Worm (Caenorhabditis elegans): ENCODE data around the gene ZK353.2.

ZK353.2 gene

DNA sequence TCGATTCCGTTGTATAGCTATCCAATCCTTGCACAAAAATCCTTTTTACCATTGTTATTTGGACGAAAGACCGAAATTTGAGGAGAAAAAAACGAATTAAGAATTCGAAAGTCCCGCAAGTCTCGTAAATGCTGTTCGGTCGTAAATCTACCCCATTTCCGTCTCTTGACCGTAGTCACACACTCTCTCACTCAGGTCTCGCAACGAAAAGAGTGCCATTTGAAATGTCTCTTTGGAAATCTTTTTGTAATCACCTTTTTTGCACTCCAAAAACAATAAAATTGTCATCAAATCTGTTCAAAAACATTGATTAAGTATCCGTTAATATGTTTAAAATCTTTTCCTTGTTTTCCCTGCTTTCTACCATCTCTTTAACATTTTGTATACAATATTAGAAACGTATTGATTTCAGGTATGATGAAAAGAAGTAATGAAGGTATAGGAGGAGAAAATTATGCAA, 40.3 kb upstream of the ZK353.2 start, which contains the start of the genes R05D3.8 and rfp-1 (continued):
- TF ChIP-seq mxl-2 (GFP tag; conservative IDR thresholded peaks at IDR 0.05) (no peak), ceh-44 (GFP tag; IDR thresholded peaks at IDR 0.05) (no peak), saeg-2 (GFP tag; IDR thresholded peaks at IDR 0.05) (no peak), nhr-10 (tag; optimal IDR thresholded peaks at IDR 0.05) (no peak), php-3 (GFP tag; IDR thresholded peaks at IDR 0.05) (no peak), ces-1 (GFP tag; optimal IDR thresholded peaks at IDR 0.05) (no peak), mxl-3 (GFP tag; optimal IDR thresholded peaks at IDR 0.05) (peak; percentile 25), aly-2 (tag; optimal IDR thresholded peaks at IDR 0.05) (no peak), dmd-9 (GFP tag; IDR thresholded peaks at IDR 0.05) (no peak), T20F7.1 (GFP tag; optimal IDR thresholded peaks at IDR 0.05) (peak; percentile 73), nhr-28 (tag; optimal IDR thresholded peaks at IDR 0.05) (peak; percentile 85), daf-8 (GFP tag; IDR thresholded peaks at IDR 0.05) (no peak), dmd-6 (GFP tag; IDR thresholded peaks at IDR 0.05) (peak; percentile 40), mdt-29 (GFP tag; IDR thresholded peaks at IDR 0.05) (no peak), tra-1 (GFP tag; IDR thresholded peaks at IDR 0.05) (0 out of 2 replicates have a peak, but pooled peaks have one; percentile 22), snpc-1.2 (GFP tag; IDR thresholded peaks at IDR 0.05) (no peak)

DNA sequence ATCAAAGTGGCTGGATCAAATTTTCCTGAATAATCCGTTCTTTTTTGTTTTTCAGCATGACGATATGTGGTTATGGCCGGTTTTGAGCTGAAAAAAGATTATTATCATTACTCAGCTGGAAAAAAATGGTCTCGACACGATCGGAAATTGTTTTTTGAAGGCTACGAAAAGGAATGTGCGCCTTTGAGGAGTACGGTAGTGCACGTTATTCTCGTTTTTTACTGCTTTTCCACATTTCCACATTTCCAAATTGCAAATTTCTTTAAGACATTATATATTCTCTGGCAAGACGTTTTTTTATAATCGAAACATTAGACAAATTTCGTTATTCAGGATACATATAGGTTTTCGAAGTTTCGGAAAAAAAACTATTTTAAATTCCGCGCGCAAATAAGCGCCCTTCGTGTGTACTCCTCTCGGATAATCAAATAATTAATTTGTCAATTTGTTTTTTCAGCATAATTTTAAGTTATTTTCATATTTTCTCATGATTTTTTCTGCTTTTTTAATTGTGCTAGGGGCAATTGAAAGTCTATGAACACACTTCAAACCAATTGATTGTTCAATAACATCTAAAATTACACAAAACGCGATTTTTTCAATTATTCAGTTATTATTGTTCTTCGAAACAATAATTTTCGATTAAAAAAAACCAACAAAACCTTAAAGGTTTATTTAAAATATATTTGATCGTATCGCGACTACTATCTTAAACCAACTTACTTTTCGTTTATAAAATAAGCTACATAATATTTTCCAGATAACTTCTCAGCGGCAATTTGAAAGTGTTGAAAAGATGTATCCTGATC, 35.1 kb upstream of the ZK353.2 start, which contains the start of gene R05D3.3:
TSS of gene R05D3.3 (plus strand) at position 759 of the 809 bp plus-strand sequence.
- TF ChIP-seq R02D3.7 (tag; optimal IDR thresholded peaks at IDR 0.05), result no peak
- TF ChIP-seq zfp-3 (GFP tag; conservative IDR thresholded peaks at IDR 0.05), result no peak
- no peak for TF ChIP-seq nhr-77 (tag; optimal IDR thresholded peaks at IDR 0.05)
- no peak for TF ChIP-seq nhr-41 (GFP tag; IDR thresholded peaks at IDR 0.05)
- TF ChIP-seq duxl-1 (tag; optimal IDR thresholded peaks at IDR 0.05; ENCODE audit: poor library complexity), result no peak
- no peak for TF ChIP-seq F10B5.3 (tag; optimal IDR thresholded peaks at IDR 0.05)
- no peak for TF ChIP-seq zfp-2 (tag; optimal IDR thresholded peaks at IDR 0.05)
- peak; percentile 83 for TF ChIP-seq aha-1 (tag)
- TF ChIP-seq arid-1 (GFP tag; conservative IDR thresholded peaks at IDR 0.05), result no peak
- TF ChIP-seq spr-3 (GFP tag; optimal IDR thresholded peaks at IDR 0.05), result no peak
- TF ChIP-seq dpl-1 (GFP tag; optimal IDR thresholded peaks at IDR 0.05), result peak; percentile 25

DNA sequence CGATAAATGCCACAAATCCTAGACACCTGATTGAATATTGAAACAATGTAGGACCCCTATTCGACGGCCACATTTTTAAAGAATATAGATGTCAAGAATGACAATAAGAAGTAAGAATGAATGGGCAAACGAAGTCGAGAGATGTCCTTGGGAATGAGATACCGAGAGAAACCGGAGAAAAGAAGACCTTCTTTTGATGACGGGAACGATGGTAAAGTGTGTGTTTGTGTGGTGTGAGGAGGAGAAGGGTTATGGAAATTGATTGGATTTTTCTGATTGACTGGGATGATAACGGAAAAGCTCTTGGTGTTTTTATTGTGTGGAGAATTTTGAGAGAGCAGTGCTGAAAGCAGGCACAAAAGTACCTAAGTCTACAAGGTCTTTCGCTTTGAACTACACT, 29.9 kb upstream of the ZK353.2 start, which contains the start of gene R05D3.9:
TSS of gene R05D3.9 (minus strand) at position 101 of the 400 bp plus-strand sequence.
- TF ChIP-seq nhr-42 (GFP tag; IDR thresholded peaks at IDR 0.05), result no peak

DNA sequence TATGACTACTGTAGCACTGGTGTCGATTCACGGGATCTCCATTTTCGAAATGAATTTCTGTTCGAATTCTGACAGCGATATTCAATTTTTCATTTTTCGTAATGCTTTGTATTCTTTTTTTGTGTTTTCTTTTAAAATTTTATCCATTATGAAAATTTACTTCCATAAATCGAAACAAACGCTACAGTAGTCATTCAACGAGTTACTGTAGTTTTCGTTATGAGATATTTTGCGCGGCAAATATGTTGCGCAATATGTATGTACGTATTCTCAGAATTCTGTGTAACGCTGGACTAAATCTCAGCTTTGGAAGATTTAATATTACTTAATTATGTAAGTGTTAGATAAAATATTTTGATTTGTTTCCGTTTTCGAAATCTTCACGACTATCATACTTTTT, 29.3 kb upstream of the ZK353.2 start:
- no peak for TF ChIP-seq tag-97 (GFP tag; IDR thresholded peaks at IDR 0.05)
- TF ChIP-seq zip-11 (GFP tag; IDR thresholded peaks at IDR 0.05), result no peak
- no peak for TF ChIP-seq ceh-28 (tag; optimal IDR thresholded peaks at IDR 0.05)
- TF ChIP-seq nhr-48 (tag; optimal IDR thresholded peaks at IDR 0.05), result no peak
- TF ChIP-seq mep-1 (tag; optimal IDR thresholded peaks at IDR 0.05), result no peak
- TF ChIP-seq T20F7.1 (GFP tag; optimal IDR thresholded peaks at IDR 0.05), result no peak
- no peak for TF ChIP-seq dve-1 (tag; optimal IDR thresholded peaks at IDR 0.05; ENCODE audit: insufficient read depth)
- TF ChIP-seq ceh-82 (tag; optimal IDR thresholded peaks at IDR 0.05), result no peak
- no peak for TF ChIP-seq lin-38 (GFP tag; IDR thresholded peaks at IDR 0.05)
- TF ChIP-seq ceh-62 (tag; optimal IDR thresholded peaks at IDR 0.05), result no peak
- TF ChIP-seq dmd-9 (GFP tag; IDR thresholded peaks at IDR 0.05), result no peak
- no peak for TF ChIP-seq nhr-41 (GFP tag; IDR thresholded peaks at IDR 0.05)
- no peak for TF ChIP-seq egl-43 (GFP tag; IDR thresholded peaks at IDR 0.05)
- no peak for TF ChIP-seq nhr-11 (tag; optimal IDR thresholded peaks at IDR 0.05)
- TF ChIP-seq Y105C5A.15 (GFP tag; IDR thresholded peaks at IDR 0.05), result no peak
- no peak for TF ChIP-seq rbr-2 (tag; optimal IDR thresholded peaks at IDR 0.05)
- no peak for TF ChIP-seq sdz-12 (GFP tag; optimal IDR thresholded peaks at IDR 0.05)
- no peak for TF ChIP-seq ceh-44 (GFP tag; IDR thresholded peaks at IDR 0.05)
- TF ChIP-seq F49E8.2 (tag; optimal IDR thresholded peaks at IDR 0.05; ENCODE audit: borderline replicate concordance), result no peak
